Worm (Caenorhabditis elegans): ENCODE data around the gene tars-1.

tars-1 gene

DNA sequence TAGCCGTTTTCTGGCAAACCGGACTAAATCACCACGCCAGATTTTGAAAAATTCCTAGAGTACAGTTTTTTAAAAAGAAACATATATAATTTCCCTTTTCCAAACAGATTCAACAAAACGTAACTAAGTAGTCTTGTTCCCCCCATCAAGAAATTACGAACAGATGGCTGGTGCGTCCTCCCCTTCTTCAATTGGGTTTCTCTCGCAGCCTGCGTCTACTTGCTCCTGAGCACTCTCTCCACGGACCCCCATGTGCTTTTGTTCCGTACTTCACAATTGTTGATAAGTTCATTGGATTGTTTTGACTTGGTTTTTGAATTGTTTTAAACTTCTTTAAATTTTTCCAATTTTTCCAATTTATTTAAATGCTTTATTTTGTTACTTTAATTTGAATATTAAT lies 7.4 kb downstream of the tars-1 start:
- TF ChIP-seq sea-2 (GFP tag; IDR thresholded peaks at IDR 0.05) (no peak), hmg-1.2 (GFP tag; IDR thresholded peaks at IDR 0.05) (peak; percentile 66; the same call in 1 of the 2 replicates)

DNA sequence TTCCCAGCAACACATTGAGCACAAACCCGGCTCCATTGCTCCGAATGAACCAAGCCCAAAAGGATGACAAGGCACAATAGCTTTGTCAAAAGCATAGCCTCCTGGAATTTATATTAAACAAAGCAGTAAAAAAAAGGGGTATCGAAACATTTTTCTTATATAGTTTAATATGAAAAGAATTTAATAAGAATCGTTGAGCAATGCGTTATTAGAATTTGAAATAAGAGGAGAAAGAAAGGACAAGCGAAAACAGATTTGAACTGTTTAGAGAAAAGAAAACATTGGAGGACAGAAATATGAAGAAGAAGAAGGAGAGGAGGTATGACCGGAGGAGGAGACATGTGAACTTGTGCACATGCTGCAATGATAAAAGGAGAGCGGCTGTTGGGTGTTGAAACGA lies 10.3 kb downstream of the tars-1 start, which contains the start of gene C47D12.5:
Gene C47D12.5, minus strand, starts transcription at position 101 of the 400 bp plus-strand sequence.
- TF ChIP-seq D2030.7 (GFP tag; IDR thresholded peaks at IDR 0.05) (no peak), rec-8 (tag; optimal IDR thresholded peaks at IDR 0.05) (no peak), Y56A3A.18 (GFP tag; IDR thresholded peaks at IDR 0.05) (no peak), chd-7 (tag; optimal IDR thresholded peaks at IDR 0.05) (no peak), ZK185.1 (tag; optimal IDR thresholded peaks at IDR 0.05; ENCODE audit: poor library complexity, severe bottlenecking) (no peak), F57C9.4 (tag; optimal IDR thresholded peaks at IDR 0.05) (no peak), snpc-1.1 (tag; optimal IDR thresholded peaks at IDR 0.05; ENCODE audit: insufficient read depth) (no peak), rcor-1 (GFP tag; IDR thresholded peaks at IDR 0.05) (no peak), ceh-58 (GFP tag; IDR thresholded peaks at IDR 0.05) (no peak), ets-4 (GFP tag; optimal IDR thresholded peaks at IDR 0.05) (no peak), bed-2 (GFP tag; IDR thresholded peaks at IDR 0.05) (no peak)

DNA sequence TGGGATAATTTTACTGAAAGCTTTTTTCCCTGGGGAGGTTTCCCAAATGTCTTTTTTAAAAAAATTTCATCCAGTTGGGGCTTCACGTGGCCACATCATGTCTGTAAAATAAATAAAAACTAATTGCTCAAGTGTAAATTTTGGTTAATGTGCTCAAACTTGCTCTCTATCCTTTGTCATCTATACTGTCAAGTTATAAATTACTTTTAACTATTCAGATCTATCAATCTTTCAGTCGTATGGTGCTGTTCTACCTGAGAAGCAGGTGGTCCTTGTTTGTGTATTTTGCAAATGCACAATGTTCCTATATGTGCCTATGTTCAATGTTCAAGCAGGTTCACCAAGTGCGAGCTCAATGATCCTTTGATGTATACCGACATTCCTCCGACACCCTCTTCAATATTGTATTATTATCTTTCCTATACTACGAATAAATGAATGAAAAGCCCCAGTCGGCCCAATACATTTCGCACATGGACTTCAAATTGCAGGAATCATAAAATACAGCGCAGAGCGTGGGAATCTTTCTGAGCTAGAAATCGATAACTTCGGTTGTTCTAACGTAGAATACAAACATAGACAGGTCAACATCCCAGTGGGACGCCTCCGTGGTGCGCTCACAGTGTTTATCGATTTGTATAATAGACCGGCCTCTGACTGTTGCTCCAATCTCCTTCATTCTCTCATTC lies 14.2 kb downstream of the tars-1 start, which contains the start of the genes sfxn-1.4 and C47D12.4:
Gene sfxn-1.4, minus strand, starts transcription at position 101 of the 689 bp plus-strand sequence.
Gene C47D12.4, plus strand, starts transcription at position 639 of the 689 bp plus-strand sequence.
- TF ChIP-seq unc-62 (GFP tag; optimal IDR thresholded peaks at IDR 0.05) (no peak), sdz-38 (tag; optimal IDR thresholded peaks at IDR 0.05) (no peak), nfya-1 (tag; optimal IDR thresholded peaks at IDR 0.05; ENCODE audit: borderline replicate concordance, insufficient read depth) (no peak), rcor-1 (GFP tag; IDR thresholded peaks at IDR 0.05) (no peak), tbx-9 (tag; optimal IDR thresholded peaks at IDR 0.05; ENCODE audit: borderline replicate concordance) (no peak), B0019.2 (GFP tag; conservative IDR thresholded peaks at IDR 0.05) (no peak), rpc-1 (optimal IDR thresholded peaks at IDR 0.05) (no peak), rpc-1 (tag; optimal IDR thresholded peaks at IDR 0.05) (no peak), madf-3 (GFP tag; IDR thresholded peaks at IDR 0.05) (no peak), mxl-1 (tag; optimal IDR thresholded peaks at IDR 0.05) (no peak), nhr-80 (tag; optimal IDR thresholded peaks at IDR 0.05) (no peak), egl-44 (GFP tag; IDR thresholded peaks at IDR 0.05) (no peak), ceh-58 (GFP tag; IDR thresholded peaks at IDR 0.05) (no peak), ztf-26 (tag; optimal IDR thresholded peaks at IDR 0.05) (no peak), zfh-2 (GFP tag; conservative IDR thresholded peaks at IDR 0.05) (no peak), nhr-90 (tag; optimal IDR thresholded peaks at IDR 0.05) (no peak), hsf-1 (GFP tag; IDR thresholded peaks at IDR 0.05) (no peak), hlh-26 (GFP tag; conservative IDR thresholded peaks at IDR 0.05) (no peak), ccch-3 (GFP tag; optimal IDR thresholded peaks at IDR 0.05) (no peak)

DNA sequence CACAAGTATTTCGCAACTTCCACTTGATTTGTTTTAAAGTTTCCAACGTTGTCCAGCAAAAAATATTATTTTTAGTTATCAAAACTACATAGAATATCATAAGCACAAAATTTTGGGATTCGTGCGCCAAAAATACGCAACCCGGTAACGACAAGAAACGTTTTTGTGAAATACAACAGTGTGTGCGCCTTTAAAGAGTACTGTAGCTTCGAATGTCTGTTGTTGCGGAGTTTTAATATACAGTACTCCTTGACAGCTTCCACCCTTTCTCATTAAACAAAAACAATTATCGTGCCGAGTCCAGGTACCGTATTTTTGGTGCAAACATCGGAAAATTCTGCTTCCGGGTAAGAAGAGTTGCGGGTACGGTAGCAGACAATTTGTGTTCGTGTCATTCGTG lies 15.2 kb downstream of the tars-1 start:
- TF ChIP-seq egl-18 (GFP tag; IDR thresholded peaks at IDR 0.05) (no peak), F57C9.4 (tag; optimal IDR thresholded peaks at IDR 0.05) (no peak), madf-6 (GFP tag; IDR thresholded peaks at IDR 0.05) (peak; percentile 42; the same call in 1 of the 2 replicates), nfyb-1 (GFP tag; IDR thresholded peaks at IDR 0.05) (no peak), hmg-20 (GFP tag; IDR thresholded peaks at IDR 0.05) (no peak), cebp-1 (GFP tag; IDR thresholded peaks at IDR 0.05) (no peak), cebp-1 (tag; optimal IDR thresholded peaks at IDR 0.05) (peak; percentile 69), T07F8.4 (tag; optimal IDR thresholded peaks at IDR 0.05) (no peak), C06A6.2 (GFP tag; conservative IDR thresholded peaks at IDR 0.05) (no peak), rec-8 (tag; optimal IDR thresholded peaks at IDR 0.05) (no peak), lsl-1 (GFP tag; optimal IDR thresholded peaks at IDR 0.05) (peak; percentile 91), snpc-1.3 (tag; optimal IDR thresholded peaks at IDR 0.05; ENCODE audit: insufficient read depth) (no peak), egrh-3 (GFP tag; IDR thresholded peaks at IDR 0.05) (no peak), B0261.1 (tag; optimal IDR thresholded peaks at IDR 0.05) (no peak), fkh-3 (tag; optimal IDR thresholded peaks at IDR 0.05) (no peak), T26A5.8 (tag; optimal IDR thresholded peaks at IDR 0.05) (no peak), lin-40 (tag; optimal IDR thresholded peaks at IDR 0.05) (no peak)

Measured in whole organism, young adult.